Fruit fly (Drosophila melanogaster) whole organism, embryonic: ENCODE results near the gene WASp.

ENCODE experiments used
- Aef1 ChIP-seq: fragments of 200-800 bp; sonication (Bioruptor generic); IDR thresholded peaks from 3 replicates; pipeline ENCODE4 v1.3.6; 2022; ENCODE audit warnings: missing biosample characterization, missing genetic modification characterization
- Bdp1 ChIP-seq: fragments of 200-800 bp; sonication (Bioruptor generic); optimal IDR thresholded peaks from 3 replicates; lab custom pipeline; 2016; ENCODE audit warnings: missing biosample characterization, missing genetic modification characterization
- CG10959 ChIP-seq: fragments of 200-800 bp; sonication (Bioruptor generic); IDR thresholded peaks from 2 replicates; pipeline ENCODE4 v1.3.6; 2022; ENCODE audit warnings: missing biosample characterization, missing genetic modification characterization
- CG1603 ChIP-seq: fragments of 200-800 bp; sonication (Bioruptor generic); optimal IDR thresholded peaks from 2 replicates; lab custom pipeline; 2019; ENCODE audit warnings: missing biosample characterization, mild to moderate bottlenecking, missing genetic modification characterization, moderate library complexity
- CG17361 ChIP-seq: fragments of 200-800 bp; sonication (Bioruptor generic); IDR thresholded peaks from 3 replicates; pipeline ENCODE4 v1.3.6; 2022; ENCODE audit warnings: missing biosample characterization, missing genetic modification characterization
- CG17568 ChIP-seq: fragments of 200-800 bp; sonication (Bioruptor generic); optimal IDR thresholded peaks from 2 replicates; lab custom pipeline; 2018; ENCODE audit warnings: missing biosample characterization, mild to moderate bottlenecking, missing genetic modification characterization, moderate library complexity
- CG33213 ChIP-seq: fragments of 200-800 bp; sonication (Bioruptor generic); optimal IDR thresholded peaks from 3 replicates; lab custom pipeline; 2016; ENCODE audit warnings: missing biosample characterization, missing genetic modification characterization
- CG3847 ChIP-seq: fragments of 200-800 bp; sonication (Bioruptor generic); IDR thresholded peaks from 2 replicates; pipeline ENCODE4 v1.3.6; 2022; ENCODE audit warnings: missing biosample characterization, missing genetic modification characterization
- CG4707 ChIP-seq: fragments of 200-800 bp; sonication (Bioruptor generic); optimal IDR thresholded peaks from 2 replicates; lab custom pipeline; 2018; ENCODE audit warnings: missing biosample characterization, mild to moderate bottlenecking, missing genetic modification characterization, moderate library complexity
- CG7271 ChIP-seq: fragments of 200-800 bp; sonication (Bioruptor generic); optimal IDR thresholded peaks from 2 replicates; lab custom pipeline; 2018; ENCODE audit warnings: missing biosample characterization, mild to moderate bottlenecking, missing genetic modification characterization, moderate library complexity
- CG7357 ChIP-seq: fragments of 200-800 bp; sonication (Bioruptor generic); IDR thresholded peaks from 3 replicates; pipeline ENCODE4 v1.3.6; 2022; ENCODE audit warnings: missing biosample characterization, missing genetic modification characterization
- CG8281 ChIP-seq: fragments of 200-800 bp; sonication (Bioruptor generic); optimal IDR thresholded peaks from 2 replicates; lab custom pipeline; 2018; ENCODE audit warnings: missing biosample characterization, mild to moderate bottlenecking, missing genetic modification characterization, moderate library complexity
- CG8478 ChIP-seq: fragments of >200 bp; optimal IDR thresholded peaks from 2 replicates; lab custom pipeline; 2018
- CG8944 ChIP-seq: fragments of 200-800 bp; sonication (Bioruptor generic); optimal IDR thresholded peaks from 3 replicates; lab custom pipeline; 2016; ENCODE audit warnings: missing biosample characterization, missing genetic modification characterization
- CG9817 ChIP-seq: fragments of 200-800 bp; sonication (Bioruptor generic); optimal IDR thresholded peaks from 2 replicates; lab custom pipeline; 2018; ENCODE audit warnings: missing biosample characterization, mild to moderate bottlenecking, missing genetic modification characterization, moderate library complexity
- Deaf1 ChIP-seq: fragments of 200-800 bp; optimal IDR thresholded peaks from 3 replicates; lab custom pipeline; 2019; ENCODE audit warnings: missing biosample characterization, mild to moderate bottlenecking, missing genetic modification characterization, moderate library complexity
- Hr51 ChIP-seq, 2 experiments: fragments of 200-800 bp; sonication (Bioruptor generic); optimal IDR thresholded peaks; 2 replicates in 1 of 2; 3 replicates in 1 of 2; lab custom pipeline; 2016 to 2018; ENCODE audit warnings: missing biosample characterization in 2 of 2, missing genetic modification characterization in 2 of 2, mild to moderate bottlenecking in 1 of 2, moderate library complexity in 1 of 2
- NK7.1 ChIP-seq: fragments of 200-800 bp; sonication (Bioruptor generic); optimal IDR thresholded peaks from 3 replicates; lab custom pipeline; 2016; ENCODE audit warnings: missing biosample characterization, missing genetic modification characterization
- Side ChIP-seq: fragments of 200-800 bp; sonication (Bioruptor generic); optimal IDR thresholded peaks from 2 replicates; lab custom pipeline; 2016; ENCODE audit warnings: missing biosample characterization, missing genetic modification characterization
- Six4 ChIP-seq: fragments of 200-800 bp; sonication (Bioruptor generic); optimal IDR thresholded peaks from 2 replicates; lab custom pipeline; 2016; ENCODE audit warnings: missing biosample characterization, missing genetic modification characterization
- Trl ChIP-seq, 3 experiments: fragments of >200 bp in 2 of 3; fragments of 200-800 bp in 1 of 3; sonication (Bioruptor generic) in 1 of 3; optimal IDR thresholded peaks; 2 replicates in 1 of 3; 3 replicates in 2 of 3; lab custom pipeline; 2016 to 2017; ENCODE audit warnings: missing biosample characterization in 1 of 3, missing genetic modification characterization in 1 of 3
- ac ChIP-seq: fragments of 200-800 bp; sonication (Bioruptor generic); optimal IDR thresholded peaks from 3 replicates; lab custom pipeline; 2017; ENCODE audit warnings: missing biosample characterization, mild to moderate bottlenecking, missing genetic modification characterization
- al ChIP-seq: fragments of 200-800 bp; sonication (Bioruptor generic); IDR thresholded peaks from 2 replicates; pipeline ENCODE4 v1.3.6; 2022; ENCODE audit warnings: missing biosample characterization, missing genetic modification characterization
- ash1 ChIP-seq: fragments of 200-800 bp; sonication (Bioruptor generic); optimal IDR thresholded peaks from 2 replicates; lab custom pipeline; 2018; ENCODE audit warnings: missing biosample characterization, mild to moderate bottlenecking, missing genetic modification characterization
- cad ChIP-seq: fragments of >200 bp; optimal IDR thresholded peaks from 2 replicates; lab custom pipeline; 2017; ENCODE audit warnings: missing biosample characterization, missing genetic modification characterization
- chinmo ChIP-seq: fragments of 200-800 bp; sonication (Bioruptor generic); IDR thresholded peaks from 4 replicates; pipeline ENCODE4 v1.3.6; 2022; ENCODE audit warnings: missing biosample characterization, missing genetic modification characterization; ENCODE audit not compliant: partially characterized antibody
- chm ChIP-seq: fragments of 200-800 bp; sonication (Bioruptor generic); IDR thresholded peaks from 2 replicates; pipeline ENCODE4 v1.3.6; 2022; ENCODE audit warnings: missing biosample characterization, missing genetic modification characterization
- crol ChIP-seq: fragments of 200-800 bp; sonication (Bioruptor generic); IDR thresholded peaks from 2 replicates; pipeline ENCODE4 v1.3.6; 2022; ENCODE audit warnings: missing biosample characterization, missing genetic modification characterization
- dati ChIP-seq: fragments of 200-800 bp; sonication (Bioruptor generic); IDR thresholded peaks from 2 replicates; pipeline ENCODE4 v1.3.6; 2022; ENCODE audit warnings: missing biosample characterization, missing genetic modification characterization
- dmrt99B ChIP-seq: fragments of 200-800 bp; sonication (Bioruptor generic); optimal IDR thresholded peaks from 2 replicates; lab custom pipeline; 2018; ENCODE audit warnings: missing biosample characterization, mild to moderate bottlenecking, missing genetic modification characterization, moderate library complexity
- emc ChIP-seq: fragments of 200-800 bp; sonication (Bioruptor generic); optimal IDR thresholded peaks from 2 replicates; lab custom pipeline; 2016; ENCODE audit warnings: missing biosample characterization, missing genetic modification characterization
- exex ChIP-seq: fragments of 200-800 bp; sonication (Bioruptor generic); optimal IDR thresholded peaks from 4 replicates; lab custom pipeline; 2018; ENCODE audit warnings: missing biosample characterization, mild to moderate bottlenecking, missing genetic modification characterization, moderate library complexity
- fd3F ChIP-seq: fragments of 200-800 bp; sonication (Bioruptor generic); optimal IDR thresholded peaks from 2 replicates; lab custom pipeline; 2018; ENCODE audit warnings: missing biosample characterization, mild to moderate bottlenecking, missing genetic modification characterization, moderate library complexity
- fu2 ChIP-seq: fragments of 200-800 bp; sonication (Bioruptor generic); optimal IDR thresholded peaks from 2 replicates; lab custom pipeline; 2016; ENCODE audit warnings: missing biosample characterization, missing genetic modification characterization
- hth ChIP-seq: fragments of >200 bp; optimal IDR thresholded peaks from 2 replicates; lab custom pipeline; 2017; ENCODE audit warnings: inconsistent platforms
- pan ChIP-seq, 4 experiments: fragments of >200 bp in 3 of 4; fragments of 200-800 bp in 1 of 4; sonication (Bioruptor generic) in 1 of 4; optimal IDR thresholded peaks in 3 of 4; IDR thresholded peaks in 1 of 4; 2 replicates each; pipeline versions ENCODE4 v1.3.6 to Lab custom; 2017 to 2022; ENCODE audit warnings: missing biosample characterization in 2 of 4, missing genetic modification characterization in 2 of 4, mixed read lengths in 1 of 4
- pum ChIP-seq: fragments of 200-800 bp; sonication (Bioruptor generic); optimal IDR thresholded peaks from 2 replicates; lab custom pipeline; 2016; ENCODE audit warnings: missing biosample characterization, missing genetic modification characterization
- ranshi ChIP-seq: fragments of 200-800 bp; sonication (Bioruptor generic); IDR thresholded peaks from 2 replicates; pipeline ENCODE4 v1.3.6; 2022; ENCODE audit warnings: missing biosample characterization, missing genetic modification characterization
- repo ChIP-seq: fragments of 200-800 bp; sonication (Bioruptor generic); optimal IDR thresholded peaks from 2 replicates; lab custom pipeline; 2016; ENCODE audit warnings: missing biosample characterization, missing genetic modification characterization
- salm ChIP-seq: fragments of 200-800 bp; sonication (Bioruptor generic); optimal IDR thresholded peaks from 2 replicates; lab custom pipeline; 2018; ENCODE audit warnings: missing biosample characterization, mild to moderate bottlenecking, missing genetic modification characterization
- sc ChIP-seq, 3 experiments: fragments of >200 bp in 2 of 3; fragments of 200-800 bp in 1 of 3; sonication (Bioruptor generic) in 1 of 3; optimal IDR thresholded peaks; 2 replicates in 2 of 3; 3 replicates in 1 of 3; lab custom pipeline; 2017; ENCODE audit warnings: mild to moderate bottlenecking in 1 of 3, missing biosample characterization in 1 of 3, missing genetic modification characterization in 1 of 3, missing genetic modification reagents in 1 of 3
- sens-2 ChIP-seq: fragments of 200-800 bp; sonication (Bioruptor generic); IDR thresholded peaks from 2 replicates; pipeline ENCODE4 v1.3.6; 2022; ENCODE audit warnings: missing biosample characterization, missing genetic modification characterization
- sisA ChIP-seq: fragments of 200-800 bp; sonication (Bioruptor generic); IDR thresholded peaks from 2 replicates; pipeline ENCODE4 v1.3.6; 2022; ENCODE audit warnings: missing biosample characterization, missing genetic modification characterization
- tin ChIP-seq: fragments of 200-800 bp; sonication (Bioruptor generic); optimal IDR thresholded peaks from 3 replicates; lab custom pipeline; 2016; ENCODE audit warnings: missing biosample characterization, missing genetic modification characterization
- trh ChIP-seq: fragments of 200-800 bp; sonication (Bioruptor generic); optimal IDR thresholded peaks from 2 replicates; lab custom pipeline; 2016; ENCODE audit warnings: missing biosample characterization, missing genetic modification characterization
- unpg ChIP-seq: fragments of 200-800 bp; sonication (Bioruptor generic); optimal IDR thresholded peaks from 3 replicates; lab custom pipeline; 2018; ENCODE audit warnings: missing biosample characterization, mild to moderate bottlenecking, missing genetic modification characterization, moderate library complexity
- wek ChIP-seq: fragments of 200-800 bp; sonication (Bioruptor generic); optimal IDR thresholded peaks from 3 replicates; lab custom pipeline; 2018; ENCODE audit warnings: missing biosample characterization, mild to moderate bottlenecking, missing genetic modification characterization, moderate library complexity
- zfh2 ChIP-seq: fragments of 200-800 bp; sonication (Bioruptor generic); optimal IDR thresholded peaks from 2 replicates; lab custom pipeline; 2016; ENCODE audit warnings: missing biosample characterization, missing genetic modification characterization

WASp gene

dm6 chr3R:28831626-28832267 is at the start of gene WASp (continued):
- TF ChIP-seq al (GFP tag; lab: Robert Waterston, UW) (peak; percentile 30; the same call in 1 of the 2 replicates), CG7357 (GFP tag; lab: Robert Waterston, UW) (peak; percentile 44; the same call in 1 of the 3 replicates), fu2 (GFP tag; lab: Kevin White, UChicago) (peak; percentile 73), chinmo (GFP tag; lab: Robert Waterston, UW) (0 out of 4 replicates have a peak, but pooled peaks have one; percentile 22), ranshi (GFP tag; lab: Robert Waterston, UW) (peak; percentile 59; the same call in 1 of the 2 replicates), fd3F (GFP tag; lab: Kevin White, UChicago) (peak; percentile 49), salm (tag; lab: Kevin White, UChicago) (peak; percentile 32), dmrt99B (tag; lab: Kevin White, UChicago) (no peak), dati (GFP tag; lab: Robert Waterston, UW) (0 out of 2 replicates have a peak, but pooled peaks have one; percentile 29), exex (tag; lab: Kevin White, UChicago) (peak; percentile 7), CG9817 (tag; lab: Kevin White, UChicago) (peak; percentile 75), Bdp1 (GFP tag; lab: Kevin White, UChicago) (peak; percentile 44), CG3847 (GFP tag; lab: Robert Waterston, UW) (peak; percentile 69), sens-2 (GFP tag; lab: Robert Waterston, UW) (0 out of 2 replicates have a peak, but pooled peaks have one; percentile 42), zfh2 (GFP tag; lab: Kevin White, UChicago) (peak; percentile 75), NK7.1 (GFP tag; lab: Kevin White, UChicago) (peak; percentile 63), crol (no peak), CG17361 (GFP tag; lab: Robert Waterston, UW) (peak; percentile 72; the same call in 2 of the 3 replicates), pum (GFP tag; lab: Kevin White, UChicago) (peak; percentile 55), Six4 (GFP tag; lab: Kevin White, UChicago) (peak; percentile 3), wek (GFP tag; lab: Kevin White, UChicago) (peak; percentile 62), hth (no peak), chm (GFP tag; lab: Robert Waterston, UW) (peak; percentile 77), CG17568 (GFP tag; lab: Kevin White, UChicago) (no peak), CG4707 (GFP tag; lab: Kevin White, UChicago) (peak; percentile 62), Side (GFP tag; lab: Kevin White, UChicago) (peak; percentile 82), sc (optimal IDR thresholded peaks at IDR 0.05; lab: Kevin White, UChicago) (no peak), sc (GFP tag; optimal IDR thresholded peaks at IDR 0.05; lab: Kevin White, UChicago) (peak; percentile 19), pan (optimal IDR thresholded peaks at IDR 0.05; lab: Kevin White, UChicago) (no peak), pan (GFP tag; optimal IDR thresholded peaks at IDR 0.05 in 1 of 2, IDR thresholded peaks at IDR 0.05 in 1 of 2) (peak in 1 of 2 experiments; percentile 65), Deaf1 (tag; lab: Kevin White, UChicago) (no peak), emc (GFP tag; lab: Kevin White, UChicago) (peak; percentile 75), ash1 (peak; percentile 51), CG10959 (GFP tag; lab: Robert Waterston, UW) (no peak), repo (peak; percentile 76), cad (GFP tag; lab: Kevin White, UChicago) (no peak), CG1603 (no peak), CG8281 (tag; lab: Kevin White, UChicago) (no peak), CG7271 (peak; percentile 79), Trl (optimal IDR thresholded peaks at IDR 0.05; lab: Kevin White, UChicago) (no peak), Trl (GFP tag; optimal IDR thresholded peaks at IDR 0.05; lab: Kevin White, UChicago) (peak; percentile 87), sisA (no peak), unpg (GFP tag; lab: Kevin White, UChicago) (peak; percentile 79), Aef1 (GFP tag; lab: Robert Waterston, UW) (peak; percentile 15; the same call in 2 of the 3 replicates), CG33213 (GFP tag; lab: Kevin White, UChicago) (peak; percentile 94), CG8478 (lab: Kevin White, UChicago) (no peak), ac (GFP tag; lab: Kevin White, UChicago) (no peak), Hr51 (GFP tag; optimal IDR thresholded peaks at IDR 0.05; lab: Kevin White, UChicago) (peak in 1 of 2 experiments; percentile 71), tin (peak; percentile 49), trh (GFP tag; lab: Kevin White, UChicago) (peak; percentile 63), CG8944 (GFP tag; lab: Kevin White, UChicago) (peak; percentile 49)
